Worm (Caenorhabditis elegans) whole organism, L4 larva: ENCODE measurements around the gene ttn-1.

Source experiments
- set-16 ChIP-seq: fragments of 200-800 bp; sonication (Bioruptor generic); IDR thresholded peaks from 2 replicates; pipeline ENCODE4 v1.3.6; 2022; ENCODE audit warnings: missing genetic modification reagents, missing genetic modification characterization, missing compliant biosample characterization
- tra-1 ChIP-seq: fragments of 200-800 bp; sonication (Bioruptor generic); IDR thresholded peaks from 2 replicates; pipeline ENCODE4 v1.3.6; 2022; ENCODE audit warnings: missing genetic modification reagents, missing genetic modification characterization, missing compliant biosample characterization

The ttn-1 gene

ce11 chrV:6091592-6091991 is 110.8 kb downstream of the ttn-1 start:
- peak; percentile 71 for TF ChIP-seq set-16 (GFP tag; lab: Robert Waterston, UW)

ce11 chrV:6071551-6071950 is 130.9 kb downstream of the ttn-1 start:
- TF ChIP-seq set-16 (GFP tag; lab: Robert Waterston, UW) (peak; percentile 88; the same call in 1 of the 2 replicates), tra-1 (GFP tag; lab: Robert Waterston, UW) (0 out of 2 replicates have a peak, but pooled peaks have one; percentile 5)
